Worm (Caenorhabditis elegans): Measurements from ENCODE around the gene byn-1.

byn-1 gene

DNA sequence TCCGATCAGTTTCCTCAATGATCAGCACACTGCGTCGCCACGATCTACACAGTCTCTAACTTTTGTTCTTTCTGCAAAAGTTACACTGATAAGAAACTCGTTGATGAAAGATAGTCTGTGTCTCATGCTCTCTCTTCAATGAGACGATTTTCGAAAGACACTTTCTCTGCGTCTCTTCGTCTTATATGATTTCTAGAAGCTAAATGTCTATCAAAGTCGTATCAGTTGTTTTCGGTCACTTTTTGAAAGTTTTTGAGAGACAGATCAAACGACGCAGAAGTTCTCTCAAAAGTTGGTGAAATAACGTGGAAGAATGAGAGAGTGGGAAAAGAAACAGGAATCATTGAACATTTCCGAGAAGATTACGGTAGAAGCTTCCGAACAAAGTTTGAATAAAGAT lies 36.6 kb upstream of the byn-1 start (continued):
- TF ChIP-seq sox-4 (tag; optimal IDR thresholded peaks at IDR 0.05): no peak
- TF ChIP-seq lin-35 (GFP tag; optimal IDR thresholded peaks at IDR 0.05): peak; percentile 31 to 67
- peak in 1 of 2 experiments; percentile 49 for TF ChIP-seq mdl-1 (tag; optimal IDR thresholded peaks at IDR 0.05)
- peak in 2 of 3 experiments; percentile 10 to 11 for TF ChIP-seq ceh-82 (tag; optimal IDR thresholded peaks at IDR 0.05)
- no peak for TF ChIP-seq F16B12.6 (tag; optimal IDR thresholded peaks at IDR 0.05)
- peak; percentile 49 for TF ChIP-seq nhr-77 (tag; optimal IDR thresholded peaks at IDR 0.05)
- no peak for TF ChIP-seq egl-27 (tag; optimal IDR thresholded peaks at IDR 0.05)
- peak; percentile 87 for TF ChIP-seq nhr-20 (tag; optimal IDR thresholded peaks at IDR 0.05)
- peak; percentile 87 for TF ChIP-seq nhr-85 (tag)
- no peak for TF ChIP-seq nhr-76 (tag; optimal IDR thresholded peaks at IDR 0.05)
- TF ChIP-seq ama-1 (optimal IDR thresholded peaks at IDR 0.05): no peak
- TF ChIP-seq C04F5.9 (tag; optimal IDR thresholded peaks at IDR 0.05): no peak
- TF ChIP-seq unc-30 (tag; optimal IDR thresholded peaks at IDR 0.05): no peak
- no peak for TF ChIP-seq hlh-17 (GFP tag; optimal IDR thresholded peaks at IDR 0.05; ENCODE audit: borderline replicate concordance)
- peak; percentile 53 for TF ChIP-seq nhr-90 (tag; optimal IDR thresholded peaks at IDR 0.05; ENCODE audit: poor library complexity)
- TF ChIP-seq lin-13 (GFP tag; optimal IDR thresholded peaks at IDR 0.05): peak; percentile 18
- TF ChIP-seq elt-2 (tag; optimal IDR thresholded peaks at IDR 0.05): peak; percentile 69
- no peak for TF ChIP-seq ztf-11 (tag; optimal IDR thresholded peaks at IDR 0.05)
- peak; percentile 86 for TF ChIP-seq snu-23 (GFP tag; optimal IDR thresholded peaks at IDR 0.05)
- peak; percentile 14 for TF ChIP-seq xbp-1 (tag; optimal IDR thresholded peaks at IDR 0.05)
- no peak for TF ChIP-seq zip-4 (GFP tag; optimal IDR thresholded peaks at IDR 0.05)
- TF ChIP-seq lir-3 (tag; optimal IDR thresholded peaks at IDR 0.05; ENCODE audit: poor library complexity): peak; percentile 55
- TF ChIP-seq ets-5 (GFP tag; IDR thresholded peaks at IDR 0.05): no peak
- TF ChIP-seq ceh-90 (tag; optimal IDR thresholded peaks at IDR 0.05): no peak
- TF ChIP-seq jun-1 (tag; optimal IDR thresholded peaks at IDR 0.05): no peak
- peak; percentile 66 for TF ChIP-seq mep-1 (tag; optimal IDR thresholded peaks at IDR 0.05)
- no peak for TF ChIP-seq sup-37 (GFP tag; optimal IDR thresholded peaks at IDR 0.05)
- peak; percentile 85 for TF ChIP-seq nhr-19 (GFP tag; conservative IDR thresholded peaks at IDR 0.05)
- TF ChIP-seq unc-86 (tag; optimal IDR thresholded peaks at IDR 0.05): no peak
- TF ChIP-seq mab-9 (GFP tag; IDR thresholded peaks at IDR 0.05): no peak
- no peak for TF ChIP-seq C16A3.4 (tag; optimal IDR thresholded peaks at IDR 0.05)
- TF ChIP-seq pag-3 (tag; optimal IDR thresholded peaks at IDR 0.05; ENCODE audit: borderline replicate concordance, insufficient read depth): no peak
- TF ChIP-seq nhr-84 (tag; optimal IDR thresholded peaks at IDR 0.05): no peak

DNA sequence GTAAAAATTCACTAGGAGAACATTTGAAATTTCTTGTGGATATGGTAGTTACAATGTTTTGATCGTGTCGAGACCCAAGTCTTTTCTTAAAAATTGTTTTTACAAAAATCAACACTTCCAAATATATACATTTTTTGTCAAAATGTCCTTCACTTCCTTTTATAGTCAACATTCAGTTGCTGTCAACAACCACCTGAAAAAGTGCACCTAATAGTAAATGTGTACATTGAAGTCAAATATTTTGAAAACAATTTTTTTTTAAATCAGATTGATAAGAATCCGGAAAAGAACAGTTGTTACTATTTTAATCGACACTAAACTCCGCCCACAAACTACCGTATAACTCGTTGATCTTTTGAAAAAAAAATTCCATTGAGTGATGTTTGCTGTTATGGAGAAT lies 36.1 kb upstream of the byn-1 start:
- TF ChIP-seq xbp-1 (tag; optimal IDR thresholded peaks at IDR 0.05): no peak
- TF ChIP-seq nhr-28 (tag; optimal IDR thresholded peaks at IDR 0.05): no peak
- no peak for TF ChIP-seq mab-9 (GFP tag; IDR thresholded peaks at IDR 0.05)
- TF ChIP-seq lin-13 (GFP tag; optimal IDR thresholded peaks at IDR 0.05): no peak
- TF ChIP-seq mef-2 (tag; optimal IDR thresholded peaks at IDR 0.05): no peak
- no peak for TF ChIP-seq ztf-4 (tag; optimal IDR thresholded peaks at IDR 0.05)
- no peak for TF ChIP-seq nhr-47 (tag; optimal IDR thresholded peaks at IDR 0.05)
- no peak for TF ChIP-seq hpl-2 (GFP tag; optimal IDR thresholded peaks at IDR 0.05)
- no peak for TF ChIP-seq skn-1 (tag; optimal IDR thresholded peaks at IDR 0.05)
- no peak for TF ChIP-seq nhr-84 (tag; optimal IDR thresholded peaks at IDR 0.05)
- TF ChIP-seq nhr-71 (tag; optimal IDR thresholded peaks at IDR 0.05): no peak
- TF ChIP-seq snu-23 (GFP tag; optimal IDR thresholded peaks at IDR 0.05): no peak
- no peak for TF ChIP-seq fkh-4 (tag; optimal IDR thresholded peaks at IDR 0.05; ENCODE audit: borderline replicate concordance)
- no peak for TF ChIP-seq elt-3 (tag; optimal IDR thresholded peaks at IDR 0.05)

All from whole organism, L1 larva.